Worm (Caenorhabditis elegans): ENCODE results near the gene F55B11.6.

The F55B11.6 gene

DNA sequence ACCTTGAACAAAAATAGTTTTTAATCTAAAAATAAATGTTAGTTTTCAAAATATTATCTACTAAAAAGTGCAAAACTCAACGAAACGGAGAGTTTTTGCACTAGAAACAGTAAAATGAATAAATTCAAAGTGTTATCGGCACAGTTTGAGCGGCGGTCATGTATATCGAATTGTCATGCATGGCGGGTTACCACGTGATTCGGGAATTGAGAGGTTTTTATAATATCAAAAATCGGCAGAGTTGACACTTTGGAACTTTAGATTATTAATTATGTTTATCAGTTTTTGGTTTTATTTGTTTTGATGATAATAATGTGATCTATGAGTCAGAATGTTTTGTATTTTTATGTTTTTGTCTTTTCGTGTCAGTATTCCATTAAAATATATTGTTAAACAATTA lies 3.6 kb downstream of the F55B11.6 start:
- no peak for TF ChIP-seq him-1 (tag; optimal IDR thresholded peaks at IDR 0.05)
- TF ChIP-seq dao-5 (tag; optimal IDR thresholded peaks at IDR 0.05) = no peak
- TF ChIP-seq W03F9.2 (tag; optimal IDR thresholded peaks at IDR 0.05) = no peak

DNA sequence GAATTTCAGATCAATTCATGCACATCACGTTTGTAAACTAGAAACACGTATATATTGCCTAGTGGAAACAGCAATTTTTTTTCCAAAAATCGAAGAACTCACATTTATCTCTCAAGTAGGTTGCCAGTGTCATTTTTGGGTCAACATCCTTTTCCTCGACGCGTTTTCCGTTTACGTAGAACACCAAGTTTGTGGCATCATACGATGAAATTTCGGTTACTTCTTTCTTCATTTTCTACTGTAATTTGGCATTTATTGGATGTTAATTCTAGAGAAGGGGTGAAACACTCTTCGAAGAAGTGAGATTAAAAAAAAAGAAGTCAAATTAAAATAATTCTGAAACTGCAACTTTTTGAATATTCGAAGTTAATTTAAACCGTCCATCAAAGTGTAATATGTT lies 4.4 kb downstream of the F55B11.6 start, which contains the start of gene xdh-1:
TSS of gene xdh-1 (minus strand) at position 240 of the 400 bp plus-strand sequence.
- TF ChIP-seq W03F9.2 (tag; optimal IDR thresholded peaks at IDR 0.05) = no peak
- TF ChIP-seq dao-5 (tag; optimal IDR thresholded peaks at IDR 0.05) = no peak
- TF ChIP-seq him-1 (tag; optimal IDR thresholded peaks at IDR 0.05) = no peak

DNA sequence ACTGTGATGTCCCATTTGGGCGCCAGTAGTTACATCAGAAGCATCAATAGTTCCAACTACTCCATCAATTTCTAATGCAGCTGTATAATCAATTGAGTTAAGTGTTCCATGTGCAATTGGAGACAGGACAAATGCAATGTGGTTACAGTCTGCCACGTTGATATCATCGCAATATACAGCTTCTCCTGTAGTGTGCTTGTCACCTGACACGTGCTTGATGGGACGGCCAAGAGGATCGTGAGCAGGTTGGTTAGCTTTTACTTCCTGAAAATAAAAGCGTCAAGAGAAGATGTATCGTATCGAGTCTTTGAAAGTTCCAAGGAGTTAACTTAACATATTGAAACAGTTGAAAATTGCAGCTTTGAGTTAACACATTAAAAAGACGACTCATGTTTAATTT lies 8.5 kb downstream of the F55B11.6 start:
- no peak for TF ChIP-seq him-1 (tag; optimal IDR thresholded peaks at IDR 0.05)
- no peak for TF ChIP-seq dao-5 (tag; optimal IDR thresholded peaks at IDR 0.05)
- TF ChIP-seq W03F9.2 (tag; optimal IDR thresholded peaks at IDR 0.05) = no peak

DNA sequence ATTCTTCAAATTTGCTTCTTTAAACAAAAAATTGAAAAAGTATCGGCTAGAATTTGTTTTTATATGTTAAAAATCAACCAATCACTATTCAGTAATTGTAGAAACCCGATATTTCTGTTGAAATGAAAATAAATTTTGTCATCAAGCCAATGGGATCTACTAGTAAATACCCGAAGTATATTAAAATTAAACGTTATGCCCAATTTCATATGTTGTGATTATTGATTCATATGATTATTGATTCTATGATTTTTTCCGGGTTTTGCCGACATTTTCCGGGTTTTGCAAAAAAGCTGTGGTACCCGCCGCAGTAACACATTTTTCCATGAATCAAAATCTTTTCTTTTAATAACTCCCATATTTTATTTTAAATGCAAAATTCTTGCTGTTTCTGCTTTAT lies 21.5 kb downstream of the F55B11.6 start:
- TF ChIP-seq dao-5 (tag; optimal IDR thresholded peaks at IDR 0.05) (no peak), W03F9.2 (tag; optimal IDR thresholded peaks at IDR 0.05) (no peak), him-1 (tag; optimal IDR thresholded peaks at IDR 0.05) (no peak)

DNA sequence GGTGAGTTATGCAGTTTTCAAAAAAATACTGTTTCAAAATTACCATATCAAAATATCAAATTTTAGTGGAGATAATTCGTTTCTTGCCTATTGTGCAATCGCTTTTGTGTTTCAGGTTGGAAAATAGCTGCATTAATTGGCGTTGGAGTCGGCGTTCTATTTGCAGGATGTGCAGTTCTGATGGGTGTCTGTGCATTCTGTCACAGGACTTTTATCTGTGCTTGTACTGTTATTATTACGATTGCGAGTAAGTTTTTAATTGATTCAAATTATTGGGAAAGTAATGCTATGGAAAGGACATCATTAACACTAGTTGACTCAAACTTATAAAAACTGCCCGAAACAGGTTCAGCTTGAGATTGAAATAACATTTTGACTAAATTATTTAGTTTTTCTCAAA lies 22.2 kb downstream of the F55B11.6 start:
- TF ChIP-seq W03F9.2 (tag; optimal IDR thresholded peaks at IDR 0.05) (no peak), dao-5 (tag; optimal IDR thresholded peaks at IDR 0.05) (no peak), him-1 (tag; optimal IDR thresholded peaks at IDR 0.05) (no peak)

DNA sequence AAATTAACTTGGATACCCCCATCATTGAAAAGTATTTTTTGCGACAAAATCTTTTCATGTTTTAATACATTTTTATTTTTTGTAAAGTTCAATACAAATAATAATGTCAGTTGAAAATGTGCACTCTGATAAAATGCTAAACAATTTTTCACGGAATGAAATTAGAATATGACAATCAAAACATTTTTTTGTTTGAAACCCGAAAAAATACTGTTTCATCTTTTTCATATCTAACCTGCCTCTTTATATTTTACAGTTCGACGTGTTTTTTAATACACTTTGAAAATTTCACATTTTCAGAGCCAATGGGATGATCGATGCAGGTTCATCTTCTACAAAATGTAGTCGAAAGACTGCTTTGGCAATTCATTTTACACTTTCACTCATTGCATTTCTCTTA lies 23.2 kb downstream of the F55B11.6 start, which contains the start of gene clc-8:
TSS of gene clc-8 (plus strand) at position 301 of the 400 bp plus-strand sequence.
- TF ChIP-seq him-1 (tag; optimal IDR thresholded peaks at IDR 0.05) (no peak), dao-5 (tag; optimal IDR thresholded peaks at IDR 0.05) (no peak), W03F9.2 (tag; optimal IDR thresholded peaks at IDR 0.05) (no peak)

DNA sequence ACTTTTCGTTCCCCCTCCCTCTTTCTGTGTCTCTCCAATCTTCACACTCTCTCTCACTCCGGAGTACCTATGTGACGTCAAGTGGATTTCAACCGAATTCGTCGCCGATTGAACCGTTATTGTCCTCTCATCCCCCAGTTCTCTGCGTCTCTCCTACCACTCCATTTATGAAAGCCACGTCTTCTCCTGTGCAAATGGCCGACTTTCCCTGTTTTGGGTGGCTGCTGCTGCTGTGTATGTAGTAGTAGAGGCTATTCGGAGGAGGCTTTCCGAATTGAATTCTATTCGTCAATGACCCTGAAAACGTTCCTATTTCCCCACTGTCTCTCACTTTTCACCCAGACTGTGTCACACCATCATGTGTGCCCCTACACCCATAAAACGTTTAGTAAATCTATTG lies 25.3 kb downstream of the F55B11.6 start:
- no peak for TF ChIP-seq W03F9.2 (tag; optimal IDR thresholded peaks at IDR 0.05)
- TF ChIP-seq dao-5 (tag; optimal IDR thresholded peaks at IDR 0.05) = no peak
- no peak for TF ChIP-seq him-1 (tag; optimal IDR thresholded peaks at IDR 0.05)

DNA sequence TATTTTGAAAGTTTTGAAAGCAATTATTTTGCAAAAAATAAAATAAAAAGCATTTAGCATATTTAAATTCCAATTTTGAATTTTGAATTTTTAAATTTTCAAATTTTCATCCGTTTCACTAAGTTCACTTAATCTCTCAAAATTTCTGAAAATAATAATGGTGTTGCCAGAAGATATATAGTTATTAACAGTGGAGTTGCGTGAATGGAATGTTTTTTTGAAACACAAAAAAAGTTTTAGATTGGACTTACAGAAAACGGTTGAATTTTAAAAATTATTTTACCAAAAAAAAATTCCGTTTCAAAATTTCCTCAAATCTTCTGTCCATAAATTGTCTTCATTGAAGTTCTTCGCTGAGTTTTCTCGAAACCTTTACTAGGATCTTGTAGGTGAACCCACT lies 25.8 kb downstream of the F55B11.6 start:
- TF ChIP-seq him-1 (tag; optimal IDR thresholded peaks at IDR 0.05) (no peak), W03F9.2 (tag; optimal IDR thresholded peaks at IDR 0.05) (no peak), dao-5 (tag; optimal IDR thresholded peaks at IDR 0.05) (no peak)

DNA sequence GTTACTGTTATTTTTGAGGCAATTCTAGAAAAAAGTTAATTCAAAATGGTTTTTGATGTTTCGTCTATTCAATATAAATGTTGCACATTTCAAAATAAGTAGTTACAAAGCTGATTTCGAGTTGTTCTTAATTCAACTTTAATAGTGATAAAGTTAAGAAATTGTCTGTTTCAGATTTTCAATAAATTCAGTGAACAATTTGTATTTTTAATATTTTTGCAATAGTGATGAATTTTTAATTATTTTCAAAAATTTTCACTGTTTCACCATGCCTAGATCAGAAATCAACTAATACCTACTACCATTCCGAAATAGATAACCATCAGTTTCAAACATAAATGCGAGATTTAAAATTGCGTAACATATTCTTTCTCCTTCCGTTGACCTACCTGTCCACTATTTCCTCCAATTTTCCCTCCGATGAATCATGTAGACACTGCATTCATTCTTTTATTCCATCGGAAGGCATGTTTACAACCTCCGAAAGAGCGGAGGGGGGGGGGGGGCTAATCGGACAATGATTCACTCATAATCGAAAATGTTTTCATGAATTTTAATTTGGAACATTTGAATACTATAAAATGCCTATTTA lies 26.9 kb downstream of the F55B11.6 start:
- no peak for TF ChIP-seq W03F9.2 (tag; optimal IDR thresholded peaks at IDR 0.05)
- TF ChIP-seq him-1 (tag; optimal IDR thresholded peaks at IDR 0.05) = no peak
- no peak for TF ChIP-seq dao-5 (tag; optimal IDR thresholded peaks at IDR 0.05)

DNA sequence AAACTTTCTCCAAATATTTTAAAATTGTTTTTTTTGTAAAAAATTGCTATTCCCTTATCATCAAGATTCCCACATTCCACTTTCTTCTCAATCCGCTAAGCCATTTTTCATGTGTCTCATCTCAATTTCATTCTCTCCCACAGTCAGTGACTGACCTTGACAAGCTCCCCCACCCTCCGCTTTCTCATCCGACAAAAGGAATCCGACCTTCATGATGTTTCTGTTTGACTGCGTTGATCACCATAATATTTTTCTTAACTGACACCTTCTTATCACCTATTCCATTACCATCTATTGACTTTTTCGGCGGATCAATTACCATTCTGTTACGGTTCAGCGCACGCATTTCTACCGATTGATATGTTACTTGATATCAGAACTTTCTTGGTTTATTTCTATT lies 28.0 kb downstream of the F55B11.6 start:
- TF ChIP-seq dao-5 (tag; optimal IDR thresholded peaks at IDR 0.05) (no peak), him-1 (tag; optimal IDR thresholded peaks at IDR 0.05) (no peak), W03F9.2 (tag; optimal IDR thresholded peaks at IDR 0.05) (no peak)

DNA sequence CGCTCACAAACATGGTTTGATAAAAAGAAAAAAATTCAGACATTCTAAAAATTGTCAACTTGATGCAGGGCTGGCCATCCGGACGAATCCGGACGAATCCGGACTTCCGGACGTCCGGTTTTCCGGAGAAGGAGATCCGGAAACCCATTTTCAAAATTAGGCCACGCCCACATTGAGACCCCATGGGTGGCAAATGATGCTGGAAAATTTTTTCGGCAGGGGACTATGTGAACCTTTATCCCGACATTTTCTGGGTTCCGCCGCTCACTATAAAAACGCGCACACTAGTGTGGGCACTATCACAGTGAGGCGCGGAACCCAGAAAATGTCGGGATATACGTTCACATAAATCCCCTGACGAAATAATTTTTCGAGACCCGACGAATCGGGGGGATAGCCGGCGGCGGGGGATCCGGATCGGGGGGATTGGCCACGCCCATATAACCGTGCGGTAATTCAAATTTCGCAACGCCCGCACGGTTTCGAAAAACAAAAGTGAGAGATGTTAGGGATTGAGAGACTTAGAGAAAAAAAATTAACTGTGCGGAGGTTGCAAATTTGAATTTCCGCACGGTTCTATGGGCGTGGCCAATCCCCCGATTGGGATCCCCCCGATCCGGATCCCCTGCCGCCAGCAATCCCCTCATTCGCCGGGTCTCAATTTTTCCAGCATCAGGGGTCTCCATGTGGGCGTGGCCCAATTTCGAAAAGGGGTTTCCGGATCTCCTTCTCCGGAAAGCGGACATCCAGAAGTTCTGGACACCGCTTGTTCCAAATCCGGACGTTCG lies 29.1 kb downstream of the F55B11.6 start:
- TF ChIP-seq W03F9.2 (tag; optimal IDR thresholded peaks at IDR 0.05) (no peak), dao-5 (tag; optimal IDR thresholded peaks at IDR 0.05) (no peak), him-1 (tag; optimal IDR thresholded peaks at IDR 0.05) (no peak)

DNA sequence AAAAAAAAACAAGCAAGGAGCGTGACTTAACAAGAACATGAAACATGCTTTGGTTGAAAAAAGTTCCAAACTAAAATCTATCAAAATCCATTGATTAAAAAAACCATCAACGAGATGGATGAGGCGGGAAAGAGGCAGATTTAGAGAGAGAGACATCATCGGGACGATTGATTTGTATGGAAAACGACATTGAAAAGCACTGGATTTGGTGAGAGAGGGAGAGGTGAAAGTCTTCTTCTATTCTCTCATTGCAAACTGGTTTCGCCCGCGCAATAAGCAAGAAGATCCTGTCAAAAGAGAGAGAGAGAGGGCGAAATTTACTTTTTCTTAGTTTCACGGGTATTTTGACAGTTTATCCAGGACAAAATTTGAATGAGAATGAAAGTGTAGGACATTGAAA lies 31.9 kb downstream of the F55B11.6 start:
- no peak for TF ChIP-seq dao-5 (tag; optimal IDR thresholded peaks at IDR 0.05)
- TF ChIP-seq him-1 (tag; optimal IDR thresholded peaks at IDR 0.05) = no peak
- TF ChIP-seq W03F9.2 (tag; optimal IDR thresholded peaks at IDR 0.05) = no peak

DNA sequence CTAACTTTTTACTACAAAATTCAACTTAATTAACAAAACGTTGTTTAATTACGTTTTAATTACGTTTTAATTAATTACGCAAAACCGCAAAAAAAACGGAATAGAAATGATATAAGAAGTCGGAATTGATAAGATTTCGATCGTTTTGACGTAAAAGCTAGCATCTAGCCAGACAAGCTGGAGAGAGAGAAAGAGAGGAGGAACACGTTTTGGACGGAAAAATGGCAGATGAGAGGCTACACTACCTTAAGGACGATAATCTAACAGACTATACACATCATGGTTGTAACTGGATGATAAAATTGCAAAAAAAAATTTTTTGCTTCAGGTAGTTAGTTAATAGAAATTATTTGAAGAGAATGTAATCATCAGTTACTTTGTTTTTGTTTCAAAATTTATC lies 32.8 kb downstream of the F55B11.6 start:
- TF ChIP-seq W03F9.2 (tag; optimal IDR thresholded peaks at IDR 0.05) = no peak
- no peak for TF ChIP-seq dao-5 (tag; optimal IDR thresholded peaks at IDR 0.05)
- TF ChIP-seq him-1 (tag; optimal IDR thresholded peaks at IDR 0.05) = no peak

DNA sequence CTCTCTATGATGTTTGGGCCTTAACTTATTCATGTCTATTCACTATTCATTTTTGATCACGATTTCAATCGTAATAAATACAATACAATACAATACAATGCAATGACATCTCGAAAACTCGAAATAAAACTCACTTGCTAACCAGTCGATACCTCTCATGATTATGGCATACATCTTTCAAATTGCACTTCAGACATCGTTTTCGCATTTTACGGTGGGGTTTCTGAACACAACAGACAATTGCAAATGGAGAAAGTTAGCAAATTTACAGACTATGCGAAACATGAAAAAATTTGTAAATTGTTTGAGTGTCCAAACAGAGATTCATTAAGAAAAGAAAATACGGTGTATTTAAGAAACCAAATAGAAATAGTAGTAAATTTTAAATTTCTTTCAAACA lies 33.6 kb downstream of the F55B11.6 start, which contains the start of gene paqr-3:
TSS of gene paqr-3 (minus strand) at position 210 of the 400 bp plus-strand sequence.
- TF ChIP-seq him-1 (tag; optimal IDR thresholded peaks at IDR 0.05) = no peak
- no peak for TF ChIP-seq dao-5 (tag; optimal IDR thresholded peaks at IDR 0.05)
- no peak for TF ChIP-seq W03F9.2 (tag; optimal IDR thresholded peaks at IDR 0.05)
